Worm (Caenorhabditis elegans) whole organism, L4 larva: Measurements from ENCODE around the gene bath-21.

Experiments
- F44E2.7 ChIP-seq: fragments of 200-800 bp; sonication (Bioruptor generic); IDR thresholded peaks from 2 replicates; pipeline ENCODE4 v2.1.2; 2022; ENCODE audit warnings: missing genetic modification characterization, missing compliant biosample characterization
- ama-1 ChIP-seq: fragments of 150-350 bp; optimal IDR thresholded peaks from 2 replicates; lab custom pipeline; 2014; ENCODE audit warnings: inconsistent platforms, mixed read lengths
- arid-1 ChIP-seq: fragments of 200-800 bp; sonication (Bioruptor generic); conservative IDR thresholded peaks from 2 replicates; pipeline ENCODE4 v1.3.6; 2022; ENCODE audit warnings: missing genetic modification reagents, missing genetic modification characterization, missing compliant biosample characterization
- ceh-32 ChIP-seq: sonication (generic microtip); optimal IDR thresholded peaks from 2 replicates; lab custom pipeline; 2016; ENCODE audit warnings: mild to moderate bottlenecking, missing genetic modification characterization, missing compliant biosample characterization; ENCODE audit not compliant: poor library complexity
- daf-16 ChIP-seq, 3 experiments: sonication (generic microtip); optimal IDR thresholded peaks; 2 replicates each; lab custom pipeline; 2016 to 2017; ENCODE audit warnings: missing genetic modification characterization in 3 of 3, missing genetic modification reagents in 3 of 3, mild to moderate bottlenecking in 2 of 3, missing compliant biosample characterization in 2 of 3, missing biosample characterization in 1 of 3, moderate library complexity in 1 of 3
- dmd-6 ChIP-seq: fragments of 200-800 bp; sonication (Bioruptor generic); IDR thresholded peaks from 2 replicates; pipeline ENCODE4 v1.3.6; 2022; ENCODE audit warnings: missing genetic modification reagents, missing genetic modification characterization, missing compliant biosample characterization
- dpl-1 ChIP-seq: fragments of 150-350 bp; optimal IDR thresholded peaks from 2 replicates; lab custom pipeline; 2014; ENCODE audit warnings: missing biosample characterization, missing genetic modification reagents, missing genetic modification characterization
- dve-1 ChIP-seq: sonication (generic microtip); optimal IDR thresholded peaks from 2 replicates; lab custom pipeline; 2017; ENCODE audit warnings: antibody characterized with exemption, mild to moderate bottlenecking, missing genetic modification characterization, missing compliant biosample characterization; ENCODE audit not compliant: insufficient read depth
- egl-43 ChIP-seq: fragments of 200-800 bp; sonication (Bioruptor generic); IDR thresholded peaks from 2 replicates; pipeline ENCODE4 v1.3.6; 2022; ENCODE audit warnings: missing genetic modification reagents, missing genetic modification characterization, missing compliant biosample characterization
- fos-1 ChIP-seq: fragments of 150-350 bp; optimal IDR thresholded peaks from 2 replicates; lab custom pipeline; 2014; ENCODE audit warnings: missing biosample characterization, missing genetic modification characterization
- hlh-11 ChIP-seq: fragments of 200-800 bp; sonication (Bioruptor generic); optimal IDR thresholded peaks from 2 replicates; lab custom pipeline; 2018; ENCODE audit warnings: mild to moderate bottlenecking, missing genetic modification characterization, missing compliant biosample characterization
- hlh-30 ChIP-seq: sonication (generic microtip); optimal IDR thresholded peaks from 2 replicates; lab custom pipeline; 2017; ENCODE audit warnings: antibody characterized with exemption, mild to moderate bottlenecking, missing genetic modification characterization, missing compliant biosample characterization; ENCODE audit not compliant: insufficient read depth
- hmg-1.1 ChIP-seq: fragments of 200-800 bp; sonication (Bioruptor generic); IDR thresholded peaks from 2 replicates; pipeline ENCODE4 v1.3.6; 2022; ENCODE audit warnings: missing genetic modification reagents, missing genetic modification characterization, missing compliant biosample characterization
- lin-13 ChIP-seq: fragments of 150-350 bp; optimal IDR thresholded peaks from 2 replicates; lab custom pipeline; 2014; ENCODE audit warnings: missing biosample characterization, missing genetic modification reagents, missing genetic modification characterization
- lir-3 ChIP-seq: sonication (generic microtip); optimal IDR thresholded peaks from 2 replicates; lab custom pipeline; 2016; ENCODE audit warnings: mild to moderate bottlenecking, missing genetic modification characterization, missing compliant biosample characterization
- madf-5 ChIP-seq, 2 experiments: fragments of 200-800 bp; sonication (Bioruptor generic); IDR thresholded peaks; 2 replicates each; pipeline ENCODE4 v1.3.6; 2022; ENCODE audit warnings: missing compliant biosample characterization in 2 of 2, missing genetic modification characterization in 2 of 2
- nhr-10 ChIP-seq: fragments of 150-350 bp; optimal IDR thresholded peaks from 2 replicates; lab custom pipeline; 2014; ENCODE audit warnings: missing biosample characterization, missing genetic modification characterization
- nhr-102 ChIP-seq: sonication (generic microtip); optimal IDR thresholded peaks from 2 replicates; lab custom pipeline; 2016; ENCODE audit warnings: mild to moderate bottlenecking, missing genetic modification characterization, moderate library complexity, missing compliant biosample characterization
- nhr-25 ChIP-seq: sonication (generic microtip); optimal IDR thresholded peaks from 2 replicates; lab custom pipeline; 2017; ENCODE audit warnings: missing genetic modification characterization, mild to moderate bottlenecking, missing compliant biosample characterization, antibody characterized with exemption, moderate library complexity, borderline replicate concordance; ENCODE audit not compliant: insufficient read depth
- nhr-28 ChIP-seq: fragments of 150-350 bp; optimal IDR thresholded peaks from 2 replicates; lab custom pipeline; 2014; ENCODE audit warnings: missing biosample characterization, missing genetic modification characterization
- nhr-41 ChIP-seq: fragments of 200-800 bp; sonication (Bioruptor generic); IDR thresholded peaks from 2 replicates; pipeline ENCODE4 v1.3.6; 2022; ENCODE audit warnings: missing genetic modification reagents, missing genetic modification characterization, missing compliant biosample characterization
- nhr-48 ChIP-seq: sonication (generic microtip); optimal IDR thresholded peaks from 2 replicates; lab custom pipeline; 2016; ENCODE audit warnings: mild to moderate bottlenecking, missing genetic modification characterization, missing compliant biosample characterization
- nhr-6 ChIP-seq: fragments of 150-350 bp; optimal IDR thresholded peaks from 2 replicates; lab custom pipeline; 2014; ENCODE audit warnings: missing biosample characterization, missing genetic modification characterization
- php-3 ChIP-seq: fragments of 200-800 bp; sonication (Bioruptor generic); IDR thresholded peaks from 2 replicates; pipeline ENCODE4 v1.3.6; 2022; ENCODE audit warnings: missing genetic modification reagents, missing genetic modification characterization, missing compliant biosample characterization
- pqm-1 ChIP-seq: sonication (generic microtip); optimal IDR thresholded peaks from 2 replicates; lab custom pipeline; 2017; ENCODE audit warnings: missing biosample characterization, missing genetic modification characterization
- saeg-2 ChIP-seq: fragments of 200-800 bp; sonication (Bioruptor generic); IDR thresholded peaks from 2 replicates; pipeline ENCODE4 v1.3.6; 2022; ENCODE audit warnings: missing genetic modification reagents, missing genetic modification characterization, missing compliant biosample characterization
- spr-1 ChIP-seq: sonication (generic microtip); optimal IDR thresholded peaks from 2 replicates; lab custom pipeline; 2016; ENCODE audit warnings: mild to moderate bottlenecking, missing genetic modification characterization, missing compliant biosample characterization
- spr-3 ChIP-seq: fragments of 200-800 bp; sonication (Bioruptor generic); optimal IDR thresholded peaks from 2 replicates; lab custom pipeline; 2018; ENCODE audit warnings: mild to moderate bottlenecking, missing genetic modification characterization, missing compliant biosample characterization
- tag-97 ChIP-seq: fragments of 200-800 bp; sonication (Bioruptor generic); IDR thresholded peaks from 2 replicates; pipeline ENCODE4 v1.3.6; 2022; ENCODE audit warnings: missing genetic modification characterization, missing compliant biosample characterization
- unc-62 ChIP-seq, 3 experiments: fragments of 150-350 bp in 1 of 3; sonication (generic microtip); optimal IDR thresholded peaks in 2 of 3; peaks in 1 of 3; 1 replicate in 1 of 3; 2 replicates in 2 of 3; lab custom pipeline; 2014 to 2017; ENCODE audit warnings: missing biosample characterization in 3 of 3, missing genetic modification characterization in 3 of 3, missing genetic modification reagents in 3 of 3, missing genotype in 1 of 3
- zip-11 ChIP-seq: fragments of 200-800 bp; sonication (Bioruptor generic); IDR thresholded peaks from 2 replicates; pipeline ENCODE4 v1.3.6; 2022; ENCODE audit warnings: missing genetic modification characterization, missing compliant biosample characterization

bath-21 gene

DNA sequence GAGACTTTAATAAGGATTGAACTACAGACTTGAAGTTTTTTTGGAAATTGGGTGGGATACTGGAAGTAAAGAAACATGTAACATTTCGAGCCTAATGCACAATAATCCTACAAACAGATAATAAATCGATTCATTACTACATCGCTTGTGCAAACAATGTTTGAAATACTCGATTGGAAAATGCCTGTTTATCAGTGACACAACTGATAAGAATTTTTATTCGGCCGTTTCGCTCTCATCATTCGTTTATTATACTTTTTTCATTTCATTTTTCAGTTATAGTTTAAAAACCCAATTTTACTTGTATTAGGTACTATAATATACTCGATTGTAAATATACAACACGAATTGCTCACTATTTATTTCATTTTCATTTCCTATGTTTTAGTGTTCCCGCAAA lies 30.7 kb downstream of the bath-21 start:
- TF ChIP-seq nhr-28 (tag; lab: Kevin White, UChicago) (peak; percentile 74), pqm-1 (tag; lab: Kevin White, UChicago) (peak; percentile 91), ama-1 (lab: Kevin White, UChicago) (no peak), daf-16 (GFP tag; optimal IDR thresholded peaks at IDR 0.05; lab: Kevin White, UChicago) (no peak), daf-16 (tag; optimal IDR thresholded peaks at IDR 0.05; lab: Kevin White, UChicago) (peak; percentile 84), nhr-6 (tag; lab: Kevin White, UChicago) (no peak), unc-62 (GFP tag; optimal IDR thresholded peaks at IDR 0.05 in 1 of 2; lab: Kevin White, UChicago) (peak in 1 of 2 experiments; percentile 13), unc-62 (tag; optimal IDR thresholded peaks at IDR 0.05; lab: Kevin White, UChicago) (no peak), dve-1 (tag; lab: Kevin White, UChicago) (no peak), spr-1 (tag; lab: Kevin White, UChicago) (no peak), lir-3 (tag; lab: Kevin White, UChicago) (no peak), egl-43 (GFP tag; lab: Robert Waterston, UW) (no peak), nhr-10 (no peak), hlh-11 (tag; lab: Kevin White, UChicago) (peak; percentile 15), arid-1 (GFP tag; lab: Robert Waterston, UW) (no peak), php-3 (GFP tag; lab: Robert Waterston, UW) (peak; percentile 45; the same call in 1 of the 2 replicates), hlh-30 (tag; lab: Kevin White, UChicago) (no peak), tag-97 (no peak), saeg-2 (GFP tag; lab: Robert Waterston, UW) (no peak), fos-1 (tag; lab: Kevin White, UChicago) (no peak), nhr-102 (tag; lab: Kevin White, UChicago) (no peak)

DNA sequence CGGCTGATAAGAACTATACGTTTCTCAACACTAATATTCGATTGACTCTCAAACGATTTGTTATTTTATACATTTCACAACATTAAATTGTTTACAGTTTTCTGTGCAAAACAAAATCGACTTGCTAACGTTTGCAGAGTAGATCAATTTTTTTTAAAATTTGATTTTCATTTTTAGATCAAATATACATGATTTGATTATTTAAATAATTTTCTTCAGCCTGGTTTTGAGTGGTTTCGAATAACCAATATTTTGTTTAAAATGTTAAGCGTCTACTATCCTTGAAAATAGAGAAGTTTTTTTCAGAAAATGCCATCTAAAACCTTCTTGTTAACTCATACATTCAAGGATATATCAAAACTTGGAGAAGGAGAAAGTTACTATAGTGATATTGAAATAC lies 32.7 kb downstream of the bath-21 start, which contains the start of gene math-21:
Gene math-21 (plus strand): TSS at position 301 of the 400 bp plus-strand sequence.
- TF ChIP-seq lin-13 (GFP tag; lab: Kevin White, UChicago), result no peak
- no peak for TF ChIP-seq nhr-41 (GFP tag; lab: Robert Waterston, UW)
- TF ChIP-seq nhr-25, result no peak
- no peak for TF ChIP-seq dpl-1 (GFP tag; lab: Kevin White, UChicago)
- TF ChIP-seq pqm-1 (tag; lab: Kevin White, UChicago), result peak; percentile 38
- peak; percentile 6 for TF ChIP-seq nhr-28 (tag; lab: Kevin White, UChicago)
- no peak for TF ChIP-seq hmg-1.1
- no peak for TF ChIP-seq daf-16 (GFP tag; optimal IDR thresholded peaks at IDR 0.05; lab: Kevin White, UChicago)
- TF ChIP-seq daf-16 (tag; optimal IDR thresholded peaks at IDR 0.05; lab: Kevin White, UChicago), result peak; percentile 71
- TF ChIP-seq ceh-32 (tag; lab: Kevin White, UChicago), result no peak
- TF ChIP-seq spr-3 (GFP tag; lab: Kevin White, UChicago), result no peak

DNA sequence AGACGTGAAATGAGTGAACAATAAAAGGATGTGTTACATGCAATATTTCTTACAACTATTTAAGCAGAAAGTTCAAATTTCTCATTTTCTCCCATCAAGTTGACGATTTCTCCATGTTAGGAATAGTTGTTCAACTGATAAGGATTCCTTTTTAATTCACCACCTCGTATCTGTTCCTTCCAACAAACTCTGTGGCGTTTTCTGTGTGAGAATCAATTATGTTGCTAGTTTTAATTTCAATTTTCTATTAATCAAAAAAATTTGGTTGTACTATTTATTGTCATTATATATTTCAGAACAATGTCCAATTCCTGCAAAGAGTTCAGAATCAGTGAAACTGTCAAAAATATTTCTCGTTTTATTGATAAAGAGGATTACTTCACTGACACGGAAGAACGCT lies 37.4 kb downstream of the bath-21 start, which contains the start of gene math-44:
Gene math-44 (plus strand): TSS at position 301 of the 400 bp plus-strand sequence.
- TF ChIP-seq madf-5 (GFP tag; IDR thresholded peaks at IDR 0.05; lab: Robert Waterston, UW) (no peak), zip-11 (GFP tag; lab: Robert Waterston, UW) (no peak), nhr-48 (tag; lab: Kevin White, UChicago) (no peak), nhr-28 (tag; lab: Kevin White, UChicago) (peak; percentile 2), dmd-6 (no peak)
- TF ChIP-seq, all 104 proteins: peak for 1

DNA sequence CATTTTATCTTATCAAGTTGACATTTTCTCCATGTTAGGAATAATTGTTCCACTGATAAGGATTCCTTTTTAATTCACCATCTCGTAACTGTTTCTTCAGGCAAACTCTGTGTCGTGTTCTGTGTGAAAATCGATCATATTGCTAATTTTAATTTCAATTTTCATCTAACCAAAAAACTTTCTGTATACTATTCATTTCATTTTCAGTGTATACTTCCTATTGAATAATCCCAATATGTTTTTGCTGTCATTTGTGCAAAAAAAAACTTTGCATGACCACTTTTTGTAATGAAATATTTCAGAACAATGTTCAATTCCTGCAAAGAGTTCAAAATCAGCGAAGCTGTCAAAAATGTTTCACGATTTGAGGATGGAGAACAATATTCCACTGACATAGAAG lies 39.4 kb downstream of the bath-21 start, which contains the start of gene Y16E11A.4:
Gene Y16E11A.4 (plus strand): TSS at position 301 of the 400 bp plus-strand sequence.
- no peak for TF ChIP-seq lin-13 (GFP tag; lab: Kevin White, UChicago)
- no peak for TF ChIP-seq spr-1 (tag; lab: Kevin White, UChicago)
- TF ChIP-seq pqm-1 (tag; lab: Kevin White, UChicago), result peak; percentile 27
- no peak for TF ChIP-seq F44E2.7 (GFP tag; lab: Robert Waterston, UW)
- TF ChIP-seq daf-16 (GFP tag; optimal IDR thresholded peaks at IDR 0.05; lab: Kevin White, UChicago), result no peak
- no peak for TF ChIP-seq daf-16 (tag; optimal IDR thresholded peaks at IDR 0.05; lab: Kevin White, UChicago)
